Fruit fly (Drosophila melanogaster) whole organism, wandering third instar larva: ENCODE results near the gene Proc.

Experiments
- Hr78 ChIP-seq: fragments of >200 bp; optimal IDR thresholded peaks from 2 replicates; lab custom pipeline; 2017; ENCODE audit warnings: missing biosample characterization, missing genetic modification characterization
- Myc ChIP-seq: fragments of >200 bp; optimal IDR thresholded peaks from 2 replicates; lab custom pipeline; 2017
- OdsH ChIP-seq: fragments of 200-800 bp; sonication (Bioruptor generic); optimal IDR thresholded peaks from 2 replicates; lab custom pipeline; 2016; ENCODE audit warnings: missing biosample characterization, mild to moderate bottlenecking, missing genetic modification characterization
- brk ChIP-seq: fragments of 200-800 bp; sonication (Bioruptor generic); optimal IDR thresholded peaks from 2 replicates; lab custom pipeline; 2016; ENCODE audit warnings: missing biosample characterization, mild to moderate bottlenecking, missing genetic modification characterization
- dl ChIP-seq, 2 experiments: fragments of 175-275, 200-275 bp in 1 of 2; fragments of 200-275 bp in 1 of 2; sonication (Bioruptor generic); optimal IDR thresholded peaks; lab custom pipeline; 2018; ENCODE audit warnings: mild to moderate bottlenecking in 2 of 2, missing biosample characterization in 2 of 2, missing genetic modification characterization in 2 of 2, moderate library complexity in 2 of 2; ENCODE audit not compliant: partially characterized antibody in 2 of 2, insufficient read depth in 1 of 2
- lola ChIP-seq: fragments of >200 bp; optimal IDR thresholded peaks from 2 replicates; lab custom pipeline; 2017; ENCODE audit warnings: missing biosample characterization, missing genetic modification characterization
- usp ChIP-seq: fragments of >200 bp; optimal IDR thresholded peaks from 2 replicates; lab custom pipeline; 2017; ENCODE audit warnings: missing biosample characterization, missing genetic modification characterization

DNA sequence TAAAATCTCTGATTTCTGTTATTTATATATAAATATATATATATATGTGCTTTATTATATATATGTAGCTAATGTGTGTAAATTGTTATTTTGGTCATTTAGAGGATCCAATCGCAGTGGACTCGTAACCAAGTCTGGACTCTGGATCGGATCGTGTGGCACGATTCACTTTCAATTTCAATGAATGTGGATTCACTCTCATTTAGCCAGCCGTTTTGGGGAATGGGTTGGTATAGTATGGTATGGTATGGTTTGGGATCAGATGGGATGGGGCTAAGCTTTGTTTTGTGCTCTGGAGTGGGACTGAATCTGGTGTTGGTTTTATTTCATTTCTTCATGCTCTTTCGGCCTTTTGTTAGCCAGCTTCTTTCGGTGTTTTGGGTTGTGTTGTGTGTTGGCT is 9.5 kb downstream of the Proc start:
- TF ChIP-seq usp (no peak), lola (GFP tag; lab: Kevin White, UChicago) (no peak), Myc (no peak), dl (GFP tag; optimal IDR thresholded peaks at IDR 0.05; lab: Kevin White, UChicago; ENCODE audit: insufficient read depth in 1 of 2, partially characterized antibody in 2 of 2) (no peak), OdsH (no peak), Hr78 (GFP tag; lab: Kevin White, UChicago) (no peak), brk (no peak)
